Fruit fly (Drosophila melanogaster) whole organism, pupa: ENCODE measurements around the gene CG17187.

Experiments
- CG12605 ChIP-seq: fragments of 200-800 bp; sonication (Bioruptor generic); IDR thresholded peaks from 2 replicates; pipeline ENCODE4 v1.3.6; 2022; ENCODE audit warnings: missing biosample characterization, missing genetic modification characterization
- CG15710 ChIP-seq: fragments of 200-800 bp; sonication (Bioruptor generic); optimal IDR thresholded peaks from 2 replicates; lab custom pipeline; 2018; ENCODE audit warnings: missing biosample characterization, mild to moderate bottlenecking, missing genetic modification characterization, moderate library complexity
- CG17806 ChIP-seq: fragments of 200-800 bp; sonication (Bioruptor generic); optimal IDR thresholded peaks from 2 replicates; lab custom pipeline; 2018; ENCODE audit warnings: missing biosample characterization, mild to moderate bottlenecking, missing genetic modification characterization, moderate library complexity
- CG4496 ChIP-seq: fragments of 200-800 bp; sonication (Bioruptor generic); IDR thresholded peaks from 3 replicates; pipeline ENCODE4 v1.3.6; 2022; ENCODE audit warnings: missing biosample characterization, missing genetic modification characterization
- CG9948 ChIP-seq: fragments of 200-800 bp; sonication (Bioruptor generic); optimal IDR thresholded peaks from 2 replicates; lab custom pipeline; 2018; ENCODE audit warnings: missing biosample characterization, mild to moderate bottlenecking, missing genetic modification characterization, moderate library complexity
- D1 ChIP-seq: fragments of 200-800 bp; sonication (Bioruptor generic); optimal IDR thresholded peaks from 2 replicates; lab custom pipeline; 2018; ENCODE audit warnings: missing biosample characterization, mild to moderate bottlenecking, missing genetic modification characterization, moderate library complexity
- EcR ChIP-seq: fragments of 200-800 bp; sonication (Bioruptor generic); optimal IDR thresholded peaks from 3 replicates; lab custom pipeline; 2019; ENCODE audit warnings: missing biosample characterization, missing genetic modification characterization, mild to moderate bottlenecking, moderate library complexity, missing genetic modification reagents

- no peak for TF ChIP-seq CG9948 (tag; lab: Kevin White, UChicago)
- TF ChIP-seq CG15710, result no peak
- TF ChIP-seq CG12605 (GFP tag; lab: Robert Waterston, UW), result no peak
- TF ChIP-seq D1 (tag; lab: Kevin White, UChicago), result no peak
- TF ChIP-seq EcR (GFP tag; lab: Kevin White, UChicago), result no peak
- no peak for TF ChIP-seq CG17806 (tag; lab: Kevin White, UChicago)
- TF ChIP-seq CG4496, result no peak
Measured at dm6 chr3R:11272667-11273066, 41.0 kb upstream of the CG17187 start.
